Worm (Caenorhabditis elegans) whole organism, L1 larva: ENCODE data around the gene str-177.

ENCODE experiments used
- aha-1 ChIP-seq: fragments of 150-350 bp; optimal IDR thresholded peaks from 2 replicates; lab custom pipeline; 2014; ENCODE audit warnings: missing biosample characterization, missing genetic modification characterization
- alr-1 ChIP-seq: fragments of 200-800 bp; sonication (Bioruptor generic); optimal IDR thresholded peaks from 2 replicates; lab custom pipeline; 2018; ENCODE audit warnings: borderline replicate concordance, mild to moderate bottlenecking, missing genetic modification characterization, missing compliant biosample characterization
- blmp-1 ChIP-seq: fragments of 150-350 bp; optimal IDR thresholded peaks from 2 replicates; lab custom pipeline; 2014; ENCODE audit warnings: missing biosample characterization, missing genetic modification characterization
- ceh-8 ChIP-seq: fragments of 200-800 bp; sonication (Bioruptor generic); optimal IDR thresholded peaks from 2 replicates; lab custom pipeline; 2018; ENCODE audit warnings: mild to moderate bottlenecking, missing genetic modification characterization, moderate library complexity, missing compliant biosample characterization
- ceh-82 ChIP-seq, 3 experiments: fragments of 150-350 bp in 1 of 3; sonication (generic microtip) in 2 of 3; optimal IDR thresholded peaks; 2 replicates each; lab custom pipeline; 2014 to 2017; ENCODE audit warnings: missing biosample characterization in 3 of 3, missing genetic modification characterization in 3 of 3
- ceh-90 ChIP-seq: sonication (generic microtip); optimal IDR thresholded peaks from 2 replicates; lab custom pipeline; 2016; ENCODE audit warnings: missing genetic modification characterization, missing compliant biosample characterization
- ces-1 ChIP-seq: fragments of 150-350 bp; optimal IDR thresholded peaks from 2 replicates; lab custom pipeline; 2014; ENCODE audit warnings: missing biosample characterization, missing genetic modification reagents, missing genetic modification characterization
- dsc-1 ChIP-seq: sonication (generic microtip); optimal IDR thresholded peaks from 2 replicates; lab custom pipeline; 2016; ENCODE audit warnings: mild to moderate bottlenecking, missing genetic modification characterization, missing compliant biosample characterization
- efl-1 ChIP-seq, 4 experiments: fragments of 150-350 bp; optimal IDR thresholded peaks in 3 of 4; peaks in 1 of 4; 1 replicate in 1 of 4; 2 replicates in 3 of 4; lab custom pipeline; 2014; ENCODE audit warnings: missing biosample characterization in 2 of 4, missing genetic modification characterization in 2 of 4, missing genetic modification reagents in 2 of 4
- egl-13 ChIP-seq: sonication (generic microtip); optimal IDR thresholded peaks from 2 replicates; lab custom pipeline; 2016; ENCODE audit warnings: missing genotype, missing genetic modification reagents, missing genetic modification characterization, missing compliant biosample characterization
- elt-2 ChIP-seq: sonication (generic microtip); optimal IDR thresholded peaks from 2 replicates; lab custom pipeline; 2016; ENCODE audit warnings: missing genetic modification characterization, mild to moderate bottlenecking, inconsistent platforms, missing compliant biosample characterization, missing genetic modification reagents
- elt-3 ChIP-seq, 6 experiments: fragments of 150-350 bp in 1 of 6; sonication (generic microtip); optimal IDR thresholded peaks; 2 replicates each; lab custom pipeline; 2017 to 2018; ENCODE audit warnings: missing biosample characterization in 6 of 6, missing genetic modification characterization in 6 of 6, inconsistent platforms in 1 of 6
- fkh-10 ChIP-seq: sonication (generic microtip); optimal IDR thresholded peaks from 2 replicates; lab custom pipeline; 2017; ENCODE audit warnings: missing biosample characterization, missing genetic modification reagents, missing genetic modification characterization
- fkh-4 ChIP-seq: sonication (generic microtip); optimal IDR thresholded peaks from 2 replicates; lab custom pipeline; 2016; ENCODE audit warnings: missing compliant biosample characterization, missing genetic modification characterization, borderline replicate concordance
- fos-1 ChIP-seq: fragments of 150-350 bp; optimal IDR thresholded peaks from 2 replicates; lab custom pipeline; 2014; ENCODE audit warnings: missing biosample characterization, missing genetic modification characterization
- hpl-2 ChIP-seq: fragments of 150-350 bp; optimal IDR thresholded peaks from 2 replicates; lab custom pipeline; 2014; ENCODE audit warnings: missing biosample characterization, missing genetic modification reagents, missing genetic modification characterization
- irx-1 ChIP-seq: sonication (generic microtip); optimal IDR thresholded peaks from 2 replicates; lab custom pipeline; 2016; ENCODE audit warnings: missing genetic modification characterization, missing compliant biosample characterization
- isw-1 ChIP-seq: fragments of 200-800 bp; sonication (Bioruptor generic); IDR thresholded peaks from 2 replicates; pipeline ENCODE4 v1.3.6; 2022; ENCODE audit warnings: missing genetic modification characterization, missing compliant biosample characterization
- jun-1 ChIP-seq: fragments of 150-350 bp; optimal IDR thresholded peaks from 2 replicates; lab custom pipeline; 2014; ENCODE audit warnings: missing biosample characterization, missing genetic modification reagents, missing genetic modification characterization
- lin-14 ChIP-seq: fragments of 200-800 bp; sonication (Bioruptor generic); optimal IDR thresholded peaks from 2 replicates; lab custom pipeline; 2018; ENCODE audit warnings: mild to moderate bottlenecking, missing genetic modification characterization, moderate library complexity, missing compliant biosample characterization
- lin-35 ChIP-seq, 2 experiments: fragments of 150-350 bp; optimal IDR thresholded peaks; 2 replicates each; lab custom pipeline; 2014; ENCODE audit warnings: missing biosample characterization in 2 of 2, missing genetic modification characterization in 2 of 2, missing genetic modification reagents in 2 of 2
- lin-39 ChIP-seq: fragments of 150-350 bp; optimal IDR thresholded peaks from 2 replicates; lab custom pipeline; 2014; ENCODE audit warnings: missing biosample characterization, missing genetic modification reagents, missing genetic modification characterization
- lsy-2 ChIP-seq, 2 experiments: fragments of 150-350 bp; optimal IDR thresholded peaks; 2 replicates each; lab custom pipeline; 2014; ENCODE audit warnings: missing biosample characterization in 2 of 2, missing genetic modification characterization in 2 of 2
- mdl-1 ChIP-seq, 2 experiments: fragments of 150-350 bp; optimal IDR thresholded peaks; 2 replicates each; lab custom pipeline; 2014 to 2017; ENCODE audit warnings: missing biosample characterization in 2 of 2, missing genetic modification characterization in 2 of 2, inconsistent platforms in 1 of 2
- mep-1 ChIP-seq: fragments of 150-350 bp; optimal IDR thresholded peaks from 2 replicates; lab custom pipeline; 2014; ENCODE audit warnings: missing biosample characterization, missing genetic modification characterization
- nhr-11 ChIP-seq: fragments of 150-350 bp; optimal IDR thresholded peaks from 2 replicates; lab custom pipeline; 2014; ENCODE audit warnings: missing biosample characterization, missing genetic modification characterization
- nhr-19 ChIP-seq: fragments of 200-800 bp; sonication (Bioruptor generic); conservative IDR thresholded peaks from 2 replicates; pipeline ENCODE4 v1.3.6; 2022; ENCODE audit warnings: missing genetic modification characterization, missing compliant biosample characterization
- nhr-20 ChIP-seq: sonication (generic microtip); optimal IDR thresholded peaks from 2 replicates; lab custom pipeline; 2016; ENCODE audit warnings: mild to moderate bottlenecking, missing genetic modification characterization, missing compliant biosample characterization
- nhr-237 ChIP-seq: fragments of 150-350 bp; optimal IDR thresholded peaks from 2 replicates; lab custom pipeline; 2014; ENCODE audit warnings: missing biosample characterization, missing genetic modification characterization
- nhr-28 ChIP-seq: fragments of 150-350 bp; optimal IDR thresholded peaks from 2 replicates; lab custom pipeline; 2014; ENCODE audit warnings: missing biosample characterization, missing genetic modification characterization
- nhr-71 ChIP-seq: sonication (generic microtip); optimal IDR thresholded peaks from 2 replicates; lab custom pipeline; 2016; ENCODE audit warnings: mild to moderate bottlenecking, missing genetic modification characterization, moderate library complexity, missing compliant biosample characterization
- nhr-77 ChIP-seq: fragments of 150-350 bp; optimal IDR thresholded peaks from 2 replicates; lab custom pipeline; 2014; ENCODE audit warnings: missing biosample characterization, missing genetic modification characterization
- nhr-85 ChIP-seq: sonication (generic microtip); peaks from one replicate; lab custom pipeline; 2016; ENCODE audit warnings: missing genetic modification characterization, inconsistent platforms, missing compliant biosample characterization
- pag-3 ChIP-seq: sonication (generic microtip); optimal IDR thresholded peaks from 2 replicates; lab custom pipeline; 2017; ENCODE audit warnings: missing genetic modification characterization, mild to moderate bottlenecking, missing compliant biosample characterization, antibody characterized with exemption, borderline replicate concordance; ENCODE audit not compliant: insufficient read depth
- pqm-1 ChIP-seq: sonication (generic microtip); optimal IDR thresholded peaks from 3 replicates; lab custom pipeline; 2017; ENCODE audit warnings: missing biosample characterization, missing genetic modification characterization
- rnt-1 ChIP-seq: sonication (generic microtip); optimal IDR thresholded peaks from 2 replicates; lab custom pipeline; 2016; ENCODE audit warnings: mild to moderate bottlenecking, missing genetic modification characterization, moderate library complexity, missing compliant biosample characterization
- snu-23 ChIP-seq: sonication (generic microtip); optimal IDR thresholded peaks from 2 replicates; lab custom pipeline; 2016; ENCODE audit warnings: missing genetic modification characterization, missing compliant biosample characterization
- sox-4 ChIP-seq: sonication (generic microtip); optimal IDR thresholded peaks from 2 replicates; lab custom pipeline; 2016; ENCODE audit warnings: missing genetic modification characterization, missing compliant biosample characterization
- swsn-7 ChIP-seq: sonication (generic microtip); optimal IDR thresholded peaks from 2 replicates; lab custom pipeline; 2016; ENCODE audit warnings: missing genetic modification characterization, missing compliant biosample characterization
- unc-62 ChIP-seq: fragments of 150-350 bp; optimal IDR thresholded peaks from 2 replicates; lab custom pipeline; 2014; ENCODE audit warnings: missing biosample characterization, missing genetic modification reagents, missing genetic modification characterization
- unc-86 ChIP-seq: sonication (generic microtip); optimal IDR thresholded peaks from 2 replicates; lab custom pipeline; 2016; ENCODE audit warnings: missing genetic modification characterization, missing compliant biosample characterization
- xbp-1 ChIP-seq: sonication (generic microtip); optimal IDR thresholded peaks from 2 replicates; lab custom pipeline; 2016; ENCODE audit warnings: missing genetic modification characterization, missing compliant biosample characterization
- zip-4 ChIP-seq: fragments of 200-800 bp; sonication (Bioruptor generic); optimal IDR thresholded peaks from 2 replicates; lab custom pipeline; 2018; ENCODE audit warnings: mild to moderate bottlenecking, missing genetic modification characterization, moderate library complexity, missing compliant biosample characterization

The str-177 gene

ce11 chrV:9198887-9199286, at the start of gene str-177:
Gene str-177, minus strand, starts transcription at chrV:9198987.
- TF ChIP-seq lin-14 (GFP tag; lab: Kevin White, UChicago) (no peak), hpl-2 (GFP tag; lab: Kevin White, UChicago) (no peak), lin-39 (tag; lab: Kevin White, UChicago) (no peak), unc-62 (no peak), pag-3 (tag; lab: Kevin White, UChicago) (no peak)

ce11 chrV:9247416-9247815, 48.6 kb upstream of the str-177 start:
- no peak for TF ChIP-seq irx-1 (tag; lab: Kevin White, UChicago)
- peak; percentile 16 to 34 for TF ChIP-seq efl-1 (optimal IDR thresholded peaks at IDR 0.05; lab: Kevin White, UChicago)
- TF ChIP-seq efl-1 (GFP tag; optimal IDR thresholded peaks at IDR 0.05 in 1 of 2; lab: Kevin White, UChicago), result no peak
- TF ChIP-seq dsc-1 (tag; lab: Kevin White, UChicago), result peak; percentile 26
- TF ChIP-seq lin-14 (GFP tag; lab: Kevin White, UChicago), result peak; percentile 85
- no peak for TF ChIP-seq nhr-85 (tag; lab: Kevin White, UChicago)
- TF ChIP-seq blmp-1 (tag; lab: Kevin White, UChicago), result no peak
- peak; percentile 8 to 20 for TF ChIP-seq lsy-2 (tag; optimal IDR thresholded peaks at IDR 0.05; lab: Kevin White, UChicago)
- TF ChIP-seq mdl-1 (tag; optimal IDR thresholded peaks at IDR 0.05; lab: Kevin White, UChicago), result peak in 1 of 2 experiments; percentile 34
- TF ChIP-seq nhr-19 (GFP tag; lab: Robert Waterston, UW), result peak; percentile 35
- TF ChIP-seq pag-3 (tag; lab: Kevin White, UChicago), result peak; percentile 86
- TF ChIP-seq ceh-82 (tag; optimal IDR thresholded peaks at IDR 0.05; lab: Kevin White, UChicago), result peak in 1 of 3 experiments; percentile 44
- TF ChIP-seq rnt-1, result peak; percentile 43
- TF ChIP-seq nhr-71 (tag; lab: Kevin White, UChicago), result peak; percentile 60
- TF ChIP-seq lin-35 (GFP tag; optimal IDR thresholded peaks at IDR 0.05; lab: Kevin White, UChicago), result peak in 1 of 2 experiments; percentile 0
- TF ChIP-seq fkh-10 (GFP tag; lab: Kevin White, UChicago), result no peak

- no peak for TF ChIP-seq elt-2 (tag; lab: Kevin White, UChicago)
- no peak for TF ChIP-seq unc-86
- TF ChIP-seq pqm-1, result no peak
- no peak for TF ChIP-seq egl-13 (tag; lab: Kevin White, UChicago)
- TF ChIP-seq ceh-82 (tag; optimal IDR thresholded peaks at IDR 0.05; lab: Kevin White, UChicago), result no peak
- TF ChIP-seq jun-1 (tag; lab: Kevin White, UChicago), result no peak
- TF ChIP-seq snu-23, result no peak
- no peak for TF ChIP-seq nhr-28 (tag; lab: Kevin White, UChicago)
- TF ChIP-seq zip-4, result no peak
- no peak for TF ChIP-seq nhr-20
- no peak for TF ChIP-seq lsy-2 (tag; optimal IDR thresholded peaks at IDR 0.05; lab: Kevin White, UChicago)
- no peak for TF ChIP-seq fkh-4 (tag; lab: Kevin White, UChicago)
- TF ChIP-seq nhr-77 (tag; lab: Kevin White, UChicago), result no peak
- TF ChIP-seq, all 84 proteins: peak for 0
Measured at ce11 chrV:9246260-9246659, 47.5 kb upstream of the str-177 start, which contains the start of gene aat-2. Gene aat-2, minus strand, starts transcription at chrV:9246360.

- TF ChIP-seq ceh-8 (GFP tag; lab: Kevin White, UChicago), result peak; percentile 66
- TF ChIP-seq elt-3 (tag; optimal IDR thresholded peaks at IDR 0.05; lab: Kevin White, UChicago), result peak in 2 of 6 experiments; percentile 40 to 70
- TF ChIP-seq dsc-1 (tag; lab: Kevin White, UChicago), result peak; percentile 67
- TF ChIP-seq aha-1 (tag; lab: Kevin White, UChicago), result no peak
- peak; percentile 85 to 89 for TF ChIP-seq lin-35 (GFP tag; optimal IDR thresholded peaks at IDR 0.05; lab: Kevin White, UChicago)
- TF ChIP-seq alr-1 (tag; lab: Kevin White, UChicago), result no peak
- no peak for TF ChIP-seq hpl-2 (GFP tag; lab: Kevin White, UChicago)
- TF ChIP-seq isw-1, result peak; percentile 66
- peak; percentile 58 for TF ChIP-seq fos-1 (tag; lab: Kevin White, UChicago)
- TF ChIP-seq nhr-11, result no peak
- TF ChIP-seq nhr-28 (tag; lab: Kevin White, UChicago), result no peak
- TF ChIP-seq ceh-90, result peak; percentile 4
- TF ChIP-seq mep-1 (tag; lab: Kevin White, UChicago), result peak; percentile 96
- peak in 1 of 2 experiments; percentile 68 for TF ChIP-seq mdl-1 (tag; optimal IDR thresholded peaks at IDR 0.05; lab: Kevin White, UChicago)
- peak; percentile 81 for TF ChIP-seq xbp-1 (tag; lab: Kevin White, UChicago)
- TF ChIP-seq fkh-4 (tag; lab: Kevin White, UChicago), result no peak
- no peak for TF ChIP-seq ces-1 (GFP tag; lab: Kevin White, UChicago)
- no peak for TF ChIP-seq nhr-237 (tag; lab: Kevin White, UChicago)
- TF ChIP-seq lin-14 (GFP tag; lab: Kevin White, UChicago), result peak; percentile 94
- peak; percentile 81 to 89 for TF ChIP-seq lsy-2 (tag; optimal IDR thresholded peaks at IDR 0.05; lab: Kevin White, UChicago)
- no peak for TF ChIP-seq sox-4 (tag; lab: Kevin White, UChicago)
- TF ChIP-seq swsn-7, result peak; percentile 91
Measured at ce11 chrV:9243171-9243996, 44.6 kb upstream of the str-177 start, which contains the start of gene glo-4. Gene glo-4, minus strand, starts transcription at chrV:9243221.
